Worm (Caenorhabditis elegans) whole organism, mixed stage, embryonic: ENCODE results near the gene F14D2.19.

ENCODE experiments used
- M03D4.4 ChIP-seq: sonication (generic microtip); optimal IDR thresholded peaks from 2 replicates; lab custom pipeline; 2017; ENCODE audit warnings: mild to moderate bottlenecking, missing genetic modification characterization, missing compliant biosample characterization
- blmp-1 ChIP-seq: fragments of 150-350 bp; optimal IDR thresholded peaks from 2 replicates; lab custom pipeline; 2014; ENCODE audit warnings: missing biosample characterization, missing genetic modification characterization
- ceh-39 ChIP-seq: fragments of 150-350 bp; optimal IDR thresholded peaks from 2 replicates; lab custom pipeline; 2014; ENCODE audit warnings: missing biosample characterization, missing genetic modification characterization
- ces-1 ChIP-seq: fragments of 150-350 bp; optimal IDR thresholded peaks from 2 replicates; lab custom pipeline; 2014; ENCODE audit warnings: missing biosample characterization, missing genetic modification reagents, missing genetic modification characterization
- cnd-1 ChIP-seq: fragments of 200-800 bp; sonication (Bioruptor generic); optimal IDR thresholded peaks from 2 replicates; lab custom pipeline; 2018; ENCODE audit warnings: mild to moderate bottlenecking, missing genetic modification characterization, missing compliant biosample characterization
- drap-1 ChIP-seq: fragments of 200-800 bp; sonication (Bioruptor generic); optimal IDR thresholded peaks from 3 replicates; lab custom pipeline; 2018; ENCODE audit warnings: mild to moderate bottlenecking, missing genetic modification characterization, missing compliant biosample characterization
- elt-1 ChIP-seq: sonication (generic microtip); optimal IDR thresholded peaks from 2 replicates; lab custom pipeline; 2017; ENCODE audit warnings: missing genetic modification characterization, mild to moderate bottlenecking, missing compliant biosample characterization, antibody characterized with exemption, moderate library complexity, borderline replicate concordance; ENCODE audit not compliant: insufficient read depth
- elt-3 ChIP-seq: fragments of 150-350 bp; optimal IDR thresholded peaks from 2 replicates; lab custom pipeline; 2014; ENCODE audit warnings: missing biosample characterization, missing genetic modification characterization
- flh-1 ChIP-seq: fragments of 200-800 bp; sonication (Bioruptor generic); optimal IDR thresholded peaks from 2 replicates; lab custom pipeline; 2018; ENCODE audit warnings: mild to moderate bottlenecking, missing genetic modification characterization, moderate library complexity, missing compliant biosample characterization
- ham-2 ChIP-seq: fragments of 200-800 bp; sonication (Bioruptor generic); optimal IDR thresholded peaks from 2 replicates; lab custom pipeline; 2018; ENCODE audit warnings: mild to moderate bottlenecking, missing genetic modification characterization, missing compliant biosample characterization
- hlh-1 ChIP-seq: fragments of 150-350 bp; optimal IDR thresholded peaks from 2 replicates; lab custom pipeline; 2014; ENCODE audit warnings: missing biosample characterization, missing genetic modification reagents, missing genetic modification characterization
- lin-32 ChIP-seq: fragments of 200-800 bp; sonication (Bioruptor generic); optimal IDR thresholded peaks from 2 replicates; lab custom pipeline; 2018; ENCODE audit warnings: mild to moderate bottlenecking, missing genetic modification characterization, missing compliant biosample characterization
- mep-1 ChIP-seq: fragments of 150-350 bp; optimal IDR thresholded peaks from 2 replicates; lab custom pipeline; 2017; ENCODE audit warnings: missing biosample characterization, missing genetic modification reagents, missing genetic modification characterization, inconsistent platforms
- nhr-12 ChIP-seq: fragments of 150-350 bp; optimal IDR thresholded peaks from 2 replicates; lab custom pipeline; 2014; ENCODE audit warnings: missing biosample characterization, missing genetic modification characterization
- nhr-2 ChIP-seq: fragments of 150-350 bp; optimal IDR thresholded peaks from 2 replicates; lab custom pipeline; 2014; ENCODE audit warnings: missing biosample characterization, missing genetic modification characterization
- nhr-237 ChIP-seq: fragments of 150-350 bp; optimal IDR thresholded peaks from 2 replicates; lab custom pipeline; 2014; ENCODE audit warnings: missing biosample characterization, missing genetic modification characterization
- nhr-28 ChIP-seq: fragments of 150-350 bp; optimal IDR thresholded peaks from 2 replicates; lab custom pipeline; 2014; ENCODE audit warnings: missing biosample characterization, missing genetic modification characterization
- pha-4 ChIP-seq: fragments of 150-350 bp; optimal IDR thresholded peaks from 2 replicates; lab custom pipeline; 2018; ENCODE audit warnings: missing biosample characterization, missing genetic modification reagents, missing genetic modification characterization
- snpc-4 ChIP-seq: fragments of 150-350 bp; optimal IDR thresholded peaks from 2 replicates; lab custom pipeline; 2014; ENCODE audit warnings: missing biosample characterization, missing genetic modification characterization
- sptf-1 ChIP-seq: sonication (generic microtip); optimal IDR thresholded peaks from 2 replicates; lab custom pipeline; 2017; ENCODE audit warnings: mild to moderate bottlenecking, missing genetic modification characterization, moderate library complexity, missing compliant biosample characterization
- tbx-8 ChIP-seq: fragments of 200-800 bp; sonication (Bioruptor generic); optimal IDR thresholded peaks from 2 replicates; lab custom pipeline; 2018; ENCODE audit warnings: mild to moderate bottlenecking, missing genetic modification characterization, moderate library complexity, missing compliant biosample characterization
- unc-120 ChIP-seq: sonication (generic microtip); optimal IDR thresholded peaks from 2 replicates; lab custom pipeline; 2017; ENCODE audit warnings: missing genetic modification characterization, missing compliant biosample characterization; ENCODE audit not compliant: poor library complexity, severe bottlenecking
- unc-39 ChIP-seq: fragments of 150-350 bp; optimal IDR thresholded peaks from 2 replicates; lab custom pipeline; 2014; ENCODE audit warnings: missing biosample characterization, missing genetic modification characterization
- unc-62 ChIP-seq: fragments of 150-350 bp; optimal IDR thresholded peaks from 2 replicates; lab custom pipeline; 2014; ENCODE audit warnings: missing biosample characterization, missing genetic modification reagents, missing genetic modification characterization
- zip-8 ChIP-seq: fragments of 150-350 bp; optimal IDR thresholded peaks from 2 replicates; lab custom pipeline; 2014; ENCODE audit warnings: missing biosample characterization, missing genetic modification characterization
- ztf-11 ChIP-seq: fragments of 150-350 bp; optimal IDR thresholded peaks from 2 replicates; lab custom pipeline; 2014; ENCODE audit warnings: missing biosample characterization, missing genetic modification characterization

Gene F14D2.19

ce11 chrII:3323179-3323578, 13.8 kb downstream of the F14D2.19 start, which contains the start of gene Y46D2A.2:
Gene Y46D2A.2, minus strand, starts transcription at chrII:3323279.
- TF ChIP-seq cnd-1 (tag; lab: Kevin White, UChicago) (no peak), unc-62 (no peak), unc-120 (tag; lab: Kevin White, UChicago) (no peak), nhr-2 (tag; lab: Kevin White, UChicago) (no peak), elt-1 (tag; lab: Kevin White, UChicago) (no peak), sptf-1 (tag; lab: Kevin White, UChicago) (no peak), tbx-8 (no peak), ham-2 (GFP tag; lab: Kevin White, UChicago) (no peak), elt-3 (tag; lab: Kevin White, UChicago) (no peak), ztf-11 (tag; lab: Kevin White, UChicago) (no peak), pha-4 (no peak), ceh-39 (no peak), M03D4.4 (tag; lab: Kevin White, UChicago) (no peak), nhr-28 (tag; lab: Kevin White, UChicago) (no peak), unc-39 (tag; lab: Kevin White, UChicago) (no peak), ces-1 (GFP tag; lab: Kevin White, UChicago) (no peak), hlh-1 (tag; lab: Kevin White, UChicago) (no peak), flh-1 (GFP tag; lab: Kevin White, UChicago) (no peak), snpc-4 (tag; lab: Kevin White, UChicago) (no peak), drap-1 (no peak)

- no peak for TF ChIP-seq mep-1
- no peak for TF ChIP-seq drap-1
- no peak for TF ChIP-seq unc-120 (tag; lab: Kevin White, UChicago)
Measured at ce11 chrII:3322257-3322656, 14.7 kb downstream of the F14D2.19 start, which contains the start of gene Y46D2A.1. Gene Y46D2A.1, plus strand, starts transcription at chrII:3322557.

ce11 chrII:3318839-3319238, 18.1 kb downstream of the F14D2.19 start:
- no peak for TF ChIP-seq blmp-1 (tag; lab: Kevin White, UChicago)
- no peak for TF ChIP-seq M03D4.4 (tag; lab: Kevin White, UChicago)
- no peak for TF ChIP-seq nhr-2 (tag; lab: Kevin White, UChicago)
- no peak for TF ChIP-seq unc-39 (tag; lab: Kevin White, UChicago)
- TF ChIP-seq, all 35 proteins: peak for 0

- TF ChIP-seq flh-1 (GFP tag; lab: Kevin White, UChicago) (no peak), tbx-8 (no peak), mep-1 (no peak), nhr-12 (tag; lab: Kevin White, UChicago) (no peak), cnd-1 (tag; lab: Kevin White, UChicago) (no peak), snpc-4 (tag; lab: Kevin White, UChicago) (no peak), ceh-39 (no peak), lin-32 (GFP tag; lab: Kevin White, UChicago) (no peak), nhr-28 (tag; lab: Kevin White, UChicago) (no peak), pha-4 (no peak), sptf-1 (tag; lab: Kevin White, UChicago) (no peak)
Measured at ce11 chrII:3313442-3313841, 23.5 kb downstream of the F14D2.19 start, which contains the start of gene F39E9.6. Gene F39E9.6, minus strand, starts transcription at chrII:3313542.

- TF ChIP-seq nhr-237 (tag; lab: Kevin White, UChicago) (no peak), hlh-1 (tag; lab: Kevin White, UChicago) (peak; percentile 72), snpc-4 (tag; lab: Kevin White, UChicago) (no peak), nhr-2 (tag; lab: Kevin White, UChicago) (no peak), sptf-1 (tag; lab: Kevin White, UChicago) (no peak), unc-120 (tag; lab: Kevin White, UChicago) (peak; percentile 4)
Measured at ce11 chrII:3310957-3311657, 25.8 kb downstream of the F14D2.19 start.

ce11 chrII:3309963-3310362, 27.0 kb downstream of the F14D2.19 start:
- TF ChIP-seq zip-8 (tag; lab: Kevin White, UChicago): peak; percentile 80
- peak; percentile 60 for TF ChIP-seq cnd-1 (tag; lab: Kevin White, UChicago)
- peak; percentile 44 for TF ChIP-seq lin-32 (GFP tag; lab: Kevin White, UChicago)
